Worm (Caenorhabditis elegans) whole organism, L2 larva: ENCODE data around the gene ZK470.14.

ENCODE experiments used
- R02D3.7 ChIP-seq: fragments of 150-350 bp; optimal IDR thresholded peaks from 2 replicates; lab custom pipeline; 2014; ENCODE audit warnings: missing biosample characterization, missing genetic modification characterization
- aly-2 ChIP-seq: fragments of 150-350 bp; optimal IDR thresholded peaks from 2 replicates; lab custom pipeline; 2014; ENCODE audit warnings: missing biosample characterization, missing genetic modification characterization
- blmp-1 ChIP-seq: sonication (generic microtip); optimal IDR thresholded peaks from 2 replicates; lab custom pipeline; 2017; ENCODE audit warnings: missing genetic modification characterization, mild to moderate bottlenecking, missing compliant biosample characterization, antibody characterized with exemption, moderate library complexity; ENCODE audit not compliant: insufficient read depth
- ceh-82 ChIP-seq: fragments of 150-350 bp; optimal IDR thresholded peaks from 2 replicates; lab custom pipeline; 2014; ENCODE audit warnings: missing biosample characterization, missing genetic modification characterization
- lin-11 ChIP-seq: fragments of 150-350 bp; sonication (generic microtip); optimal IDR thresholded peaks from 2 replicates; lab custom pipeline; 2014; ENCODE audit warnings: missing biosample characterization, missing genetic modification characterization, inconsistent platforms, mixed read lengths
- lin-39 ChIP-seq: fragments of 150-350 bp; optimal IDR thresholded peaks from 2 replicates; lab custom pipeline; 2014; ENCODE audit warnings: missing biosample characterization, missing genetic modification reagents, missing genetic modification characterization
- mab-5 ChIP-seq: fragments of 150-350 bp; optimal IDR thresholded peaks from 2 replicates; lab custom pipeline; 2014; ENCODE audit warnings: missing biosample characterization, missing genetic modification characterization
- nhr-12 ChIP-seq: fragments of 150-350 bp; optimal IDR thresholded peaks from 2 replicates; lab custom pipeline; 2014; ENCODE audit warnings: missing biosample characterization, missing genetic modification characterization
- nhr-237 ChIP-seq: fragments of 150-350 bp; optimal IDR thresholded peaks from 2 replicates; lab custom pipeline; 2014; ENCODE audit warnings: missing biosample characterization, missing genetic modification characterization
- nhr-77 ChIP-seq: fragments of 150-350 bp; optimal IDR thresholded peaks from 2 replicates; lab custom pipeline; 2014; ENCODE audit warnings: missing biosample characterization, missing genetic modification characterization
- zag-1 ChIP-seq: fragments of 150-350 bp; optimal IDR thresholded peaks from 2 replicates; lab custom pipeline; 2014; ENCODE audit warnings: missing biosample characterization, missing genetic modification characterization

- TF ChIP-seq mab-5 (tag; lab: Kevin White, UChicago) (no peak), nhr-237 (tag; lab: Kevin White, UChicago) (no peak), nhr-77 (tag; lab: Kevin White, UChicago) (no peak), nhr-12 (tag; lab: Kevin White, UChicago) (no peak), lin-11 (tag; lab: Kevin White, UChicago) (no peak), lin-39 (tag; lab: Kevin White, UChicago) (no peak), zag-1 (tag; lab: Kevin White, UChicago) (no peak), R02D3.7 (tag; lab: Kevin White, UChicago) (no peak), aly-2 (tag; lab: Kevin White, UChicago) (no peak), blmp-1 (tag; lab: Kevin White, UChicago) (no peak), ceh-82 (tag; lab: Kevin White, UChicago) (no peak)
Measured at ce11 chrX:4138413-4139193, 28.6 kb upstream of the ZK470.14 start.
